Fruit fly (Drosophila melanogaster) whole organism, embryonic: ENCODE data around the gene CG7139.

Experiments used
- Atf-2 ChIP-seq: fragments of 200-800 bp; sonication (Bioruptor generic); optimal IDR thresholded peaks from 2 replicates; lab custom pipeline; 2016; ENCODE audit warnings: missing biosample characterization, missing genetic modification characterization
- Awh ChIP-seq: fragments of 200-800 bp; sonication (Bioruptor generic); IDR thresholded peaks from 2 replicates; pipeline ENCODE4, ENCODE4 v1.3.6; 2022; ENCODE audit warnings: missing biosample characterization, missing genetic modification characterization
- Bgb ChIP-seq: fragments of 200-800 bp; sonication (Bioruptor generic); IDR thresholded peaks from 2 replicates; pipeline ENCODE4 v1.3.6; 2022; ENCODE audit warnings: missing biosample characterization, missing genetic modification characterization; ENCODE audit not compliant: partially characterized antibody
- CG10147 ChIP-seq: fragments of 200-800 bp; sonication (Bioruptor generic); optimal IDR thresholded peaks from 2 replicates; lab custom pipeline; 2019; ENCODE audit warnings: missing biosample characterization, mild to moderate bottlenecking, missing genetic modification characterization, moderate library complexity
- CG10431 ChIP-seq: fragments of 200-800 bp; sonication (Bioruptor generic); optimal IDR thresholded peaks from 3 replicates; lab custom pipeline; 2018; ENCODE audit warnings: missing biosample characterization, mild to moderate bottlenecking, missing genetic modification characterization
- CG10654 ChIP-seq: fragments of 200-800 bp; sonication (Bioruptor generic); optimal IDR thresholded peaks from 2 replicates; lab custom pipeline; 2016; ENCODE audit warnings: missing biosample characterization, missing genetic modification characterization
- CG10959 ChIP-seq: fragments of 200-800 bp; sonication (Bioruptor generic); IDR thresholded peaks from 2 replicates; pipeline ENCODE4 v1.3.6; 2022; ENCODE audit warnings: missing biosample characterization, missing genetic modification characterization
- CG14860 ChIP-seq: fragments of 200-800 bp; sonication (Bioruptor generic); IDR thresholded peaks from 3 replicates; pipeline ENCODE4 v1.3.6; 2022; ENCODE audit warnings: missing biosample characterization, missing genetic modification characterization; ENCODE audit not compliant: partially characterized antibody
- CG15479 ChIP-seq: fragments of 200-800 bp; sonication (Bioruptor generic); optimal IDR thresholded peaks from 3 replicates; lab custom pipeline; 2019; ENCODE audit warnings: missing biosample characterization, mild to moderate bottlenecking, missing genetic modification characterization, moderate library complexity
- CG15514 ChIP-seq: fragments of 200-800 bp; sonication (Bioruptor generic); optimal IDR thresholded peaks from 3 replicates; lab custom pipeline; 2017; ENCODE audit warnings: missing biosample characterization, missing genetic modification characterization, mild to moderate bottlenecking, moderate library complexity, missing genetic modification reagents
- CG17328 ChIP-seq: fragments of 200-800 bp; sonication (Bioruptor generic); IDR thresholded peaks from 2 replicates; pipeline ENCODE4 v1.3.6; 2022; ENCODE audit warnings: missing biosample characterization, missing genetic modification characterization
- CG17385 ChIP-seq: fragments of 200-800 bp; sonication (Bioruptor generic); optimal IDR thresholded peaks from 3 replicates; lab custom pipeline; 2018; ENCODE audit warnings: missing biosample characterization, mild to moderate bottlenecking, missing genetic modification characterization
- CG17802 ChIP-seq: fragments of 200-800 bp; sonication (Bioruptor generic); optimal IDR thresholded peaks from 2 replicates; lab custom pipeline; 2018; ENCODE audit warnings: missing biosample characterization, mild to moderate bottlenecking, missing genetic modification characterization, moderate library complexity
- CG18262 ChIP-seq: fragments of 200-800 bp; optimal IDR thresholded peaks from 3 replicates; lab custom pipeline; 2019; ENCODE audit warnings: missing biosample characterization, mild to moderate bottlenecking, missing genetic modification characterization, moderate library complexity
- CG30020 ChIP-seq: fragments of 200-800 bp; optimal IDR thresholded peaks from 2 replicates; lab custom pipeline; 2019; ENCODE audit warnings: missing biosample characterization, mild to moderate bottlenecking, missing genetic modification characterization, moderate library complexity
- CG34224 ChIP-seq: fragments of 200-800 bp; sonication (Bioruptor generic); IDR thresholded peaks from 3 replicates; pipeline ENCODE4 v1.3.6; 2022; ENCODE audit warnings: missing biosample characterization, missing genetic modification characterization; ENCODE audit not compliant: partially characterized antibody
- CG34422 ChIP-seq: fragments of 200-800 bp; sonication (Bioruptor generic); IDR thresholded peaks from 3 replicates; pipeline ENCODE4 v1.3.6; 2022; ENCODE audit warnings: missing biosample characterization, missing genetic modification characterization
- CG3847 ChIP-seq: fragments of 200-800 bp; sonication (Bioruptor generic); IDR thresholded peaks from 2 replicates; pipeline ENCODE4 v1.3.6; 2022; ENCODE audit warnings: missing biosample characterization, missing genetic modification characterization
- CG6654 ChIP-seq: fragments of 200-800 bp; sonication (Bioruptor generic); optimal IDR thresholded peaks from 2 replicates; lab custom pipeline; 2017; ENCODE audit warnings: missing biosample characterization, mild to moderate bottlenecking, missing genetic modification characterization
- CG7987 ChIP-seq: fragments of 200-800 bp; sonication (Bioruptor generic); optimal IDR thresholded peaks from 2 replicates; lab custom pipeline; 2018; ENCODE audit warnings: missing biosample characterization, mild to moderate bottlenecking, missing genetic modification characterization, moderate library complexity
- CG8281 ChIP-seq: fragments of 200-800 bp; sonication (Bioruptor generic); optimal IDR thresholded peaks from 2 replicates; lab custom pipeline; 2018; ENCODE audit warnings: missing biosample characterization, mild to moderate bottlenecking, missing genetic modification characterization, moderate library complexity
- Drgx ChIP-seq: fragments of 200-800 bp; sonication (Bioruptor generic); IDR thresholded peaks from 2 replicates; pipeline ENCODE4 v1.3.6; 2022; ENCODE audit warnings: missing biosample characterization, missing genetic modification characterization
- Fer3 ChIP-seq: fragments of 200-800 bp; sonication (Bioruptor generic); optimal IDR thresholded peaks from 2 replicates; lab custom pipeline; 2018; ENCODE audit warnings: missing biosample characterization, mild to moderate bottlenecking, missing genetic modification characterization, moderate library complexity
- GATAe ChIP-seq: fragments of 200-800 bp; sonication (Bioruptor generic); conservative IDR thresholded peaks from 2 replicates; pipeline ENCODE4 v1.3.6; 2022; ENCODE audit warnings: missing biosample characterization, missing genetic modification characterization
- HHEX ChIP-seq: fragments of 200-800 bp; sonication (Bioruptor generic); optimal IDR thresholded peaks from 3 replicates; lab custom pipeline; 2017; ENCODE audit warnings: missing biosample characterization, mild to moderate bottlenecking, missing genetic modification characterization, missing genetic modification reagents
- MESR4 ChIP-seq: fragments of 200-800 bp; sonication (Bioruptor generic); optimal IDR thresholded peaks from 2 replicates; lab custom pipeline; 2018; ENCODE audit warnings: missing biosample characterization, mild to moderate bottlenecking, missing genetic modification characterization, moderate library complexity
- Meics ChIP-seq: fragments of 200-800 bp; sonication (Bioruptor generic); optimal IDR thresholded peaks from 2 replicates; lab custom pipeline; 2017; ENCODE audit warnings: missing biosample characterization, mild to moderate bottlenecking, missing genetic modification characterization
- Mrtf ChIP-seq: fragments of 200-800 bp; sonication (Bioruptor generic); IDR thresholded peaks from 3 replicates; pipeline ENCODE4 v1.3.6; 2022; ENCODE audit warnings: missing biosample characterization, missing genetic modification characterization
- NC2β ChIP-seq: fragments of 200-800 bp; sonication (Bioruptor generic); optimal IDR thresholded peaks from 2 replicates; lab custom pipeline; 2016; ENCODE audit warnings: missing biosample characterization, missing genetic modification characterization
- Sox102F ChIP-seq: fragments of 200-800 bp; sonication (Bioruptor generic); optimal IDR thresholded peaks from 2 replicates; lab custom pipeline; 2018; ENCODE audit warnings: missing biosample characterization, mild to moderate bottlenecking, missing genetic modification characterization, moderate library complexity
- Sry-δ ChIP-seq: fragments of 200-800 bp; sonication (Bioruptor generic); optimal IDR thresholded peaks from 2 replicates; lab custom pipeline; 2016; ENCODE audit warnings: missing biosample characterization, missing genetic modification characterization
- Usf ChIP-seq: fragments of 200-800 bp; sonication (Bioruptor generic); optimal IDR thresholded peaks from 2 replicates; lab custom pipeline; 2017; ENCODE audit warnings: missing genotype, missing biosample characterization, missing genetic modification characterization
- Xbp1 ChIP-seq: fragments of 200-800 bp; sonication (Bioruptor generic); optimal IDR thresholded peaks from 3 replicates; lab custom pipeline; 2016; ENCODE audit warnings: missing biosample characterization, mild to moderate bottlenecking, missing genetic modification characterization
- ash1 ChIP-seq: fragments of 200-800 bp; sonication (Bioruptor generic); optimal IDR thresholded peaks from 2 replicates; lab custom pipeline; 2018; ENCODE audit warnings: missing biosample characterization, mild to moderate bottlenecking, missing genetic modification characterization
- caup ChIP-seq: fragments of 200-800 bp; sonication (Bioruptor generic); optimal IDR thresholded peaks from 3 replicates; lab custom pipeline; 2017; ENCODE audit warnings: missing biosample characterization, mild to moderate bottlenecking, missing genetic modification characterization, moderate library complexity; ENCODE audit not compliant: severe bottlenecking
- chn ChIP-seq: fragments of 200-800 bp; sonication (Bioruptor generic); optimal IDR thresholded peaks from 2 replicates; lab custom pipeline; 2016; ENCODE audit warnings: missing biosample characterization, missing genetic modification characterization
- dmrt11E ChIP-seq: fragments of 200-800 bp; sonication (Bioruptor generic); optimal IDR thresholded peaks from 3 replicates; lab custom pipeline; 2018; ENCODE audit warnings: missing biosample characterization, mild to moderate bottlenecking, missing genetic modification characterization, moderate library complexity
- en ChIP-seq: fragments of 200-800 bp; sonication (Bioruptor generic); optimal IDR thresholded peaks from 2 replicates; lab custom pipeline; 2016; ENCODE audit warnings: missing biosample characterization, missing genetic modification characterization
- ewg ChIP-seq: fragments of 200-800 bp; sonication (Bioruptor generic); optimal IDR thresholded peaks from 3 replicates; lab custom pipeline; 2017; ENCODE audit warnings: mild to moderate bottlenecking, missing biosample characterization, missing genetic modification reagents, missing genetic modification characterization
- fd64A ChIP-seq: fragments of 200-800 bp; sonication (Bioruptor generic); optimal IDR thresholded peaks from 3 replicates; lab custom pipeline; 2018; ENCODE audit warnings: missing biosample characterization, mild to moderate bottlenecking, missing genetic modification characterization
- gem ChIP-seq: fragments of 200-800 bp; sonication (Bioruptor generic); optimal IDR thresholded peaks from 2 replicates; lab custom pipeline; 2019; ENCODE audit warnings: missing biosample characterization, mild to moderate bottlenecking, missing genetic modification characterization, moderate library complexity
- gsb-n ChIP-seq: fragments of 200-800 bp; sonication (Bioruptor generic); optimal IDR thresholded peaks from 3 replicates; lab custom pipeline; 2018; ENCODE audit warnings: missing biosample characterization, mild to moderate bottlenecking, missing genetic modification characterization
- ham ChIP-seq: fragments of 200-800 bp; sonication (Bioruptor generic); IDR thresholded peaks from 2 replicates; pipeline ENCODE4 v1.3.6; 2022; ENCODE audit warnings: missing biosample characterization, missing genetic modification characterization
- jigr1 ChIP-seq: fragments of 200-800 bp; sonication (Bioruptor generic); IDR thresholded peaks from 3 replicates; pipeline ENCODE4 v1.3.6; 2022; ENCODE audit warnings: missing biosample characterization, missing genetic modification characterization
- peb ChIP-seq: fragments of 200-800 bp; sonication (Bioruptor generic); IDR thresholded peaks from 2 replicates; pipeline ENCODE4 v1.3.6; 2022; ENCODE audit warnings: missing biosample characterization, missing genetic modification characterization
- pros ChIP-seq: fragments of 200-800 bp; sonication (Bioruptor generic); optimal IDR thresholded peaks from 3 replicates; lab custom pipeline; 2019; ENCODE audit warnings: missing biosample characterization, mild to moderate bottlenecking, missing genetic modification characterization, moderate library complexity
- pum ChIP-seq: fragments of 200-800 bp; sonication (Bioruptor generic); optimal IDR thresholded peaks from 2 replicates; lab custom pipeline; 2016; ENCODE audit warnings: missing biosample characterization, missing genetic modification characterization
- schlank ChIP-seq: fragments of 200-800 bp; sonication (Bioruptor generic); optimal IDR thresholded peaks from 2 replicates; lab custom pipeline; 2018; ENCODE audit warnings: missing biosample characterization, mild to moderate bottlenecking, missing genetic modification characterization
- sqz ChIP-seq: fragments of 200-800 bp; sonication (Bioruptor generic); optimal IDR thresholded peaks from 3 replicates; lab custom pipeline; 2018; ENCODE audit warnings: missing biosample characterization, mild to moderate bottlenecking, missing genetic modification characterization
- trh ChIP-seq: fragments of 200-800 bp; sonication (Bioruptor generic); optimal IDR thresholded peaks from 2 replicates; lab custom pipeline; 2016; ENCODE audit warnings: missing biosample characterization, missing genetic modification characterization
- vvl ChIP-seq: fragments of 200-800 bp; sonication (Bioruptor generic); IDR thresholded peaks from 2 replicates; pipeline ENCODE4 v1.3.6; 2022; ENCODE audit warnings: missing biosample characterization, missing genetic modification characterization

The CG7139 gene

dm6 chr3L:22065694-22066093 is 6.0 kb downstream of the CG7139 start, which contains the start of gene CG14561:
TSS of gene CG14561 (plus strand) at chr3L:22065907.
- no peak for TF ChIP-seq chn (GFP tag; lab: Kevin White, UChicago)
- no peak for TF ChIP-seq CG18262 (tag; lab: Kevin White, UChicago)
- TF ChIP-seq pros (GFP tag; lab: Kevin White, UChicago): no peak
- no peak for TF ChIP-seq CG17385 (GFP tag; lab: Kevin White, UChicago)
- TF ChIP-seq Bgb (GFP tag; lab: Robert Waterston, UW): peak; percentile 97
- TF ChIP-seq fd64A (GFP tag; lab: Kevin White, UChicago): no peak
- no peak for TF ChIP-seq gsb-n (tag; lab: Kevin White, UChicago)
- no peak for TF ChIP-seq Atf-2 (GFP tag; lab: Kevin White, UChicago)
- peak; percentile 97 for TF ChIP-seq Sry-δ (GFP tag; lab: Kevin White, UChicago)
- no peak for TF ChIP-seq Drgx (GFP tag; lab: Robert Waterston, UW)
- TF ChIP-seq CG15514 (GFP tag; lab: Kevin White, UChicago): peak; percentile 56
- TF ChIP-seq sqz (GFP tag; lab: Kevin White, UChicago): no peak
- no peak for TF ChIP-seq peb (GFP tag; lab: Robert Waterston, UW)
- TF ChIP-seq schlank: no peak
- TF ChIP-seq jigr1 (GFP tag; lab: Robert Waterston, UW): no peak
- TF ChIP-seq vvl (GFP tag; lab: Robert Waterston, UW): peak; percentile 16; the same call in 1 of the 2 replicates
- peak; percentile 66 for TF ChIP-seq MESR4 (GFP tag; lab: Kevin White, UChicago)
- peak; percentile 81 for TF ChIP-seq Meics (GFP tag; lab: Kevin White, UChicago)
- TF ChIP-seq CG10959 (GFP tag; lab: Robert Waterston, UW): no peak
- TF ChIP-seq en: no peak
- no peak for TF ChIP-seq ash1
- TF ChIP-seq CG30020 (tag; lab: Kevin White, UChicago): peak; percentile 57
- TF ChIP-seq Usf (GFP tag; lab: Kevin White, UChicago): no peak
- no peak for TF ChIP-seq CG17802
- TF ChIP-seq ham (GFP tag; lab: Robert Waterston, UW): no peak
- TF ChIP-seq trh: no peak
- no peak for TF ChIP-seq dmrt11E (tag; lab: Kevin White, UChicago)
- no peak for TF ChIP-seq Awh (GFP tag; lab: Robert Waterston, UW)
- no peak for TF ChIP-seq gem (tag; lab: Kevin White, UChicago)
- no peak for TF ChIP-seq Fer3 (tag; lab: Kevin White, UChicago)
- no peak for TF ChIP-seq CG15479 (GFP tag; lab: Kevin White, UChicago)
- TF ChIP-seq Sox102F (GFP tag; lab: Kevin White, UChicago): no peak
- no peak for TF ChIP-seq HHEX
- no peak for TF ChIP-seq CG10147 (GFP tag; lab: Kevin White, UChicago)
- TF ChIP-seq CG3847 (GFP tag; lab: Robert Waterston, UW): peak; percentile 33; the same call in 1 of the 2 replicates
- TF ChIP-seq Xbp1 (GFP tag; lab: Kevin White, UChicago): peak; percentile 38
- no peak for TF ChIP-seq GATAe
- peak; percentile 46; the same call in 2 of the 3 replicates for TF ChIP-seq CG34422 (GFP tag; lab: Robert Waterston, UW)
- TF ChIP-seq CG8281 (tag; lab: Kevin White, UChicago): no peak
- peak; percentile 92 for TF ChIP-seq CG14860 (GFP tag; lab: Robert Waterston, UW)
- TF ChIP-seq CG10431 (GFP tag; lab: Kevin White, UChicago): no peak
- TF ChIP-seq CG6654 (GFP tag; lab: Kevin White, UChicago): no peak
- TF ChIP-seq CG34224 (GFP tag; lab: Robert Waterston, UW): peak; percentile 87
- TF ChIP-seq NC2β (GFP tag; lab: Kevin White, UChicago): no peak
- no peak for TF ChIP-seq CG7987
- no peak for TF ChIP-seq caup (GFP tag; lab: Kevin White, UChicago)
- no peak for TF ChIP-seq ewg (GFP tag; lab: Kevin White, UChicago)
- TF ChIP-seq Mrtf (GFP tag; lab: Robert Waterston, UW): no peak
- no peak for TF ChIP-seq CG10654 (GFP tag; lab: Kevin White, UChicago)
- no peak for TF ChIP-seq CG17328 (GFP tag; lab: Robert Waterston, UW)
- TF ChIP-seq pum (GFP tag; lab: Kevin White, UChicago): no peak
